Worm (Caenorhabditis elegans) whole organism, late embryonic: ENCODE measurements around the gene C05A2.4.

Experiments
- C38D4.7 ChIP-seq: fragments of 200-800 bp; sonication (Bioruptor generic); optimal IDR thresholded peaks from 2 replicates; lab custom pipeline; 2018; ENCODE audit warnings: mild to moderate bottlenecking, missing genetic modification characterization, moderate library complexity, missing compliant biosample characterization
- ama-1 ChIP-seq: fragments of 150-350 bp; optimal IDR thresholded peaks from 2 replicates; lab custom pipeline; 2014
- nhr-232 ChIP-seq: sonication (generic microtip); optimal IDR thresholded peaks from 2 replicates; lab custom pipeline; 2016; ENCODE audit warnings: missing genetic modification characterization, missing compliant biosample characterization
- pax-1 ChIP-seq: fragments of 150-350 bp; optimal IDR thresholded peaks from 2 replicates; lab custom pipeline; 2014; ENCODE audit warnings: missing biosample characterization, missing genetic modification characterization

ce11 chrV:10648146-10648545, 47.1 kb upstream of the C05A2.4 start, which contains the start of gene aqp-6:
- TF ChIP-seq C38D4.7 (no peak), pax-1 (no peak), nhr-232 (tag; lab: Kevin White, UChicago) (no peak), ama-1 (no peak)
